Fruit fly (Drosophila melanogaster) whole organism, adult: ENCODE results near the gene SmydA-2.

Source experiments
- CG14711 ChIP-seq: fragments of 200-800 bp; sonication (Bioruptor generic); optimal IDR thresholded peaks from 2 replicates; lab custom pipeline; 2018; ENCODE audit warnings: missing biosample characterization, mild to moderate bottlenecking, missing genetic modification characterization, moderate library complexity
- CG5204 ChIP-seq: fragments of 200-800 bp; sonication (Bioruptor generic); optimal IDR thresholded peaks from 2 replicates; lab custom pipeline; 2016; ENCODE audit warnings: missing biosample characterization, missing genetic modification characterization
- CG7045 ChIP-seq: fragments of 200-800 bp; sonication (Bioruptor generic); optimal IDR thresholded peaks from 2 replicates; lab custom pipeline; 2017; ENCODE audit warnings: missing biosample characterization, mild to moderate bottlenecking, missing genetic modification characterization
- Mnt ChIP-seq: fragments of 200-800 bp; sonication (Bioruptor generic); optimal IDR thresholded peaks from 2 replicates; lab custom pipeline; 2016; ENCODE audit warnings: missing biosample characterization, mild to moderate bottlenecking, missing genetic modification characterization
- bab1 ChIP-seq: fragments of 200-800 bp; sonication (Bioruptor generic); optimal IDR thresholded peaks from 3 replicates; lab custom pipeline; 2019; ENCODE audit warnings: missing biosample characterization, mild to moderate bottlenecking, missing genetic modification characterization, moderate library complexity
- toe ChIP-seq: fragments of 200-800 bp; sonication (Bioruptor generic); optimal IDR thresholded peaks from 2 replicates; lab custom pipeline; 2016; ENCODE audit warnings: missing biosample characterization, missing genetic modification characterization

DNA sequence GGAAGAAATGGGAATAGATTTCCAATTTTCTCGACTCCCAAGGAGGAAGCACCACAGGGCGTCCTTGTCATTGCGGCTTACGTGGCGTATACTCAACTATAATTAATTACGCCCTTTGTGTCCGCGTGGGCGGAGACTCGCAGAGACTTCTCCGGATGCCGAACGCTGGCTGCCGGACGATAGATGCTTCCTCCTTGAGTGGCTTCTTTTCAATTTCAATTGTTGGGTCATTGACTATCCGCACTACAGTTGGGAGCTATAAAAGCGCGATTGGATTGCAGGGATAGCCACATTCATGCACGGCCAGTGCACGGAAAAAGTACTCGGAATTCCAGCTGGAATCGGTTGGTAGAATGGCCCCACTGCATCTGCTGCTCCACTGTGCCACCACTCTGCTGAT is 18.4 kb downstream of the SmydA-2 start, which contains the start of gene CG14075:
- TF ChIP-seq CG14711 (no peak), Mnt (no peak), CG5204 (GFP tag; lab: Kevin White, UChicago) (no peak), CG7045 (no peak), bab1 (no peak), toe (GFP tag; lab: Kevin White, UChicago) (no peak)
